Worm (Caenorhabditis elegans) whole organism, mixed stage, embryonic: ENCODE results near the gene tag-244.

Source experiments
- M03D4.4 ChIP-seq: sonication (generic microtip); optimal IDR thresholded peaks from 2 replicates; lab custom pipeline; 2017; ENCODE audit warnings: mild to moderate bottlenecking, missing genetic modification characterization, missing compliant biosample characterization
- bed-3 ChIP-seq: fragments of 200-800 bp; sonication (Bioruptor generic); optimal IDR thresholded peaks from 3 replicates; lab custom pipeline; 2018; ENCODE audit warnings: mild to moderate bottlenecking, missing genetic modification characterization, moderate library complexity, missing compliant biosample characterization
- blmp-1 ChIP-seq: fragments of 150-350 bp; optimal IDR thresholded peaks from 2 replicates; lab custom pipeline; 2014; ENCODE audit warnings: missing biosample characterization, missing genetic modification characterization
- ceh-39 ChIP-seq: fragments of 150-350 bp; optimal IDR thresholded peaks from 2 replicates; lab custom pipeline; 2014; ENCODE audit warnings: missing biosample characterization, missing genetic modification characterization
- ceh-83 ChIP-seq: fragments of 200-800 bp; sonication (Bioruptor generic); optimal IDR thresholded peaks from 2 replicates; lab custom pipeline; 2018; ENCODE audit warnings: mild to moderate bottlenecking, missing genetic modification characterization, missing compliant biosample characterization
- ces-1 ChIP-seq: fragments of 150-350 bp; optimal IDR thresholded peaks from 2 replicates; lab custom pipeline; 2014; ENCODE audit warnings: missing biosample characterization, missing genetic modification reagents, missing genetic modification characterization
- cnd-1 ChIP-seq: fragments of 200-800 bp; sonication (Bioruptor generic); optimal IDR thresholded peaks from 2 replicates; lab custom pipeline; 2018; ENCODE audit warnings: mild to moderate bottlenecking, missing genetic modification characterization, missing compliant biosample characterization
- drap-1 ChIP-seq: fragments of 200-800 bp; sonication (Bioruptor generic); optimal IDR thresholded peaks from 3 replicates; lab custom pipeline; 2018; ENCODE audit warnings: mild to moderate bottlenecking, missing genetic modification characterization, missing compliant biosample characterization
- elt-1 ChIP-seq: sonication (generic microtip); optimal IDR thresholded peaks from 2 replicates; lab custom pipeline; 2017; ENCODE audit warnings: missing genetic modification characterization, mild to moderate bottlenecking, missing compliant biosample characterization, antibody characterized with exemption, moderate library complexity, borderline replicate concordance; ENCODE audit not compliant: insufficient read depth
- elt-3 ChIP-seq: fragments of 150-350 bp; optimal IDR thresholded peaks from 2 replicates; lab custom pipeline; 2014; ENCODE audit warnings: missing biosample characterization, missing genetic modification characterization
- ham-2 ChIP-seq: fragments of 200-800 bp; sonication (Bioruptor generic); optimal IDR thresholded peaks from 2 replicates; lab custom pipeline; 2018; ENCODE audit warnings: mild to moderate bottlenecking, missing genetic modification characterization, missing compliant biosample characterization
- hlh-1 ChIP-seq: fragments of 150-350 bp; optimal IDR thresholded peaks from 2 replicates; lab custom pipeline; 2014; ENCODE audit warnings: missing biosample characterization, missing genetic modification reagents, missing genetic modification characterization
- lin-13 ChIP-seq: fragments of 150-350 bp; optimal IDR thresholded peaks from 2 replicates; lab custom pipeline; 2014; ENCODE audit warnings: missing biosample characterization, missing genetic modification characterization
- lin-32 ChIP-seq: fragments of 200-800 bp; sonication (Bioruptor generic); optimal IDR thresholded peaks from 2 replicates; lab custom pipeline; 2018; ENCODE audit warnings: mild to moderate bottlenecking, missing genetic modification characterization, missing compliant biosample characterization
- lsy-2 ChIP-seq: fragments of 150-350 bp; optimal IDR thresholded peaks from 2 replicates; lab custom pipeline; 2014; ENCODE audit warnings: missing biosample characterization, missing genetic modification characterization
- nhr-237 ChIP-seq: fragments of 150-350 bp; optimal IDR thresholded peaks from 2 replicates; lab custom pipeline; 2014; ENCODE audit warnings: missing biosample characterization, missing genetic modification characterization
- nhr-28 ChIP-seq: fragments of 150-350 bp; optimal IDR thresholded peaks from 2 replicates; lab custom pipeline; 2014; ENCODE audit warnings: missing biosample characterization, missing genetic modification characterization
- nhr-76 ChIP-seq: sonication (generic microtip); optimal IDR thresholded peaks from 2 replicates; lab custom pipeline; 2017; ENCODE audit warnings: missing biosample characterization, missing genetic modification characterization
- pha-4 ChIP-seq: fragments of 150-350 bp; optimal IDR thresholded peaks from 2 replicates; lab custom pipeline; 2018; ENCODE audit warnings: missing biosample characterization, missing genetic modification reagents, missing genetic modification characterization
- sem-2 ChIP-seq: fragments of 200-800 bp; sonication (Bioruptor generic); optimal IDR thresholded peaks from 2 replicates; lab custom pipeline; 2018; ENCODE audit warnings: mild to moderate bottlenecking, missing genetic modification characterization, missing compliant biosample characterization
- snpc-4 ChIP-seq: fragments of 150-350 bp; optimal IDR thresholded peaks from 2 replicates; lab custom pipeline; 2014; ENCODE audit warnings: missing biosample characterization, missing genetic modification characterization
- sptf-1 ChIP-seq: sonication (generic microtip); optimal IDR thresholded peaks from 2 replicates; lab custom pipeline; 2017; ENCODE audit warnings: mild to moderate bottlenecking, missing genetic modification characterization, moderate library complexity, missing compliant biosample characterization
- tbx-8 ChIP-seq: fragments of 200-800 bp; sonication (Bioruptor generic); optimal IDR thresholded peaks from 2 replicates; lab custom pipeline; 2018; ENCODE audit warnings: mild to moderate bottlenecking, missing genetic modification characterization, moderate library complexity, missing compliant biosample characterization
- unc-120 ChIP-seq: sonication (generic microtip); optimal IDR thresholded peaks from 2 replicates; lab custom pipeline; 2017; ENCODE audit warnings: missing genetic modification characterization, missing compliant biosample characterization; ENCODE audit not compliant: poor library complexity, severe bottlenecking
- unc-39 ChIP-seq: fragments of 150-350 bp; optimal IDR thresholded peaks from 2 replicates; lab custom pipeline; 2014; ENCODE audit warnings: missing biosample characterization, missing genetic modification characterization
- unc-62 ChIP-seq: fragments of 150-350 bp; optimal IDR thresholded peaks from 2 replicates; lab custom pipeline; 2014; ENCODE audit warnings: missing biosample characterization, missing genetic modification reagents, missing genetic modification characterization
- zip-8 ChIP-seq: fragments of 150-350 bp; optimal IDR thresholded peaks from 2 replicates; lab custom pipeline; 2014; ENCODE audit warnings: missing biosample characterization, missing genetic modification characterization
- ztf-11 ChIP-seq: fragments of 150-350 bp; optimal IDR thresholded peaks from 2 replicates; lab custom pipeline; 2014; ENCODE audit warnings: missing biosample characterization, missing genetic modification characterization

tag-244 gene

ce11 chrIV:1549095-1550093 lies 1.3 kb upstream of the tag-244 start:
- no peak for TF ChIP-seq blmp-1 (tag; lab: Kevin White, UChicago)
- no peak for TF ChIP-seq ham-2 (GFP tag; lab: Kevin White, UChicago)
- TF ChIP-seq hlh-1 (tag; lab: Kevin White, UChicago) = no peak
- no peak for TF ChIP-seq ces-1
- TF ChIP-seq lin-13 (tag; lab: Kevin White, UChicago) = no peak
- no peak for TF ChIP-seq lin-32
- TF ChIP-seq lsy-2 (tag; lab: Kevin White, UChicago) = no peak
- TF ChIP-seq M03D4.4 (tag; lab: Kevin White, UChicago) = no peak
- TF ChIP-seq bed-3 (GFP tag; lab: Kevin White, UChicago) = no peak

DNA sequence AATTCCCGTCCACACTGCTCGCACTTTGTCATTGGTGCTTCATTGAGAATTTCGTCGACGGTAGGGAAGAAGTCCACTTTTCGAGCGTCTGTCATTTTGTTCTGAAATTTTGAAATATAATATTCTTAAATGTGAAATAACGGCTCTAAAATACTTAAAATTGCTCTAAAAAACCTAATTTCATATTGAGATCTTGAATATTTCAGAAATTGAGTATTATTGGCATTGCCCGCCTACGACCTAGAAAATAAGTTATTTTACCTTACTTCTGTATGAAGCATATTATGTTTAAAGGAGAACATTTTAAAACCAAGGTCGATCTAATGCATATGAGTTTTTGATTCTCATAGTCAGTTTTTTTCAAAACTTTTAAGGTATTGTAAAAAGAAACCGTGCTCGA lies 547 bp upstream of the tag-244 start, which contains the start of gene C34H4.5:
Gene C34H4.5, minus strand, starts transcription at position 101 of the 400 bp plus-strand sequence.
- no peak for TF ChIP-seq hlh-1 (tag; lab: Kevin White, UChicago)
- TF ChIP-seq cnd-1 = no peak
- no peak for TF ChIP-seq elt-3
- TF ChIP-seq ham-2 (GFP tag; lab: Kevin White, UChicago) = no peak
- no peak for TF ChIP-seq sem-2 (GFP tag; lab: Kevin White, UChicago)
- TF ChIP-seq unc-62 (GFP tag; lab: Kevin White, UChicago) = no peak

DNA sequence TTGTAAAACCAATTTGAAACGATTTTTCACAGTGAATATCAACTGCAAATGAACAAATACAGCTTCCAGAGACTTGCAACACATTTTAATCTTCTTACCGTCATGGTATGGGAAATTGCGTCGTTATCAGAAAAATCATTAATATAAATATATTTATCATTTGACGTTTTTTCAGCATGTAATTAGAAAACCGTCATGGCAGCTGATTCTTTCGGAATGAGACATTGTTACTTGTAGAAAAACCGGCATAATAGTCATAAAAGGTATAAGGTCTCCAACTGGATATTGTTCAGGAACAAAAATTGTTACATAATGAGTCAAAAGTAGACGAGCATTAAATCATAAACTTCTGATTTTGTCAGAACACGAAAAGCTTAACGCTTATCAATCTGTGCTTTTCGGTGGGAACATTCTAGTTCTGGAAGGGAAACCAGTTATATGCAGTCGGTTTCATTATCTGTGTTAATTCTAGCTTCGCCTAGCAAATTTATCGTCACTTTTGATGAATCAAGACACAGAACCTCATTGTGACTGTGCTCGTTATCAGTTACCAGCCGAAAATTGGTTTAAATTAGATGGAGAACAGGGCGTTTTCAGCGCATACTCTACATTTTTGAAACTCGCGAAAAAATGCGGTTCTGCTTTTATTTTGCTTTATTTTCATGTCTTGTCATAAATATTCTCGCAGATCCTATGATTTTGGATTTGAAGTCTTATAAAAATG lies 2.7 kb downstream of the tag-244 start, which contains the start of gene C34H4.2:
Gene C34H4.2, plus strand, starts transcription at position 558 of the 724 bp plus-strand sequence.
- TF ChIP-seq elt-1 (tag; lab: Kevin White, UChicago) (no peak), nhr-28 (tag; lab: Kevin White, UChicago) (no peak), blmp-1 (tag; lab: Kevin White, UChicago) (no peak), nhr-76 (tag; lab: Kevin White, UChicago) (no peak), ztf-11 (tag; lab: Kevin White, UChicago) (no peak), hlh-1 (tag; lab: Kevin White, UChicago) (no peak), elt-3 (no peak), snpc-4 (tag; lab: Kevin White, UChicago) (no peak), lsy-2 (tag; lab: Kevin White, UChicago) (no peak), pha-4 (tag; lab: Kevin White, UChicago) (no peak), M03D4.4 (tag; lab: Kevin White, UChicago) (no peak), lin-13 (tag; lab: Kevin White, UChicago) (no peak), drap-1 (GFP tag; lab: Kevin White, UChicago) (no peak), sptf-1 (tag; lab: Kevin White, UChicago) (no peak), unc-120 (tag; lab: Kevin White, UChicago) (no peak), nhr-237 (tag; lab: Kevin White, UChicago) (no peak), zip-8 (tag; lab: Kevin White, UChicago) (no peak)

- TF ChIP-seq nhr-76 (tag; lab: Kevin White, UChicago) (no peak), ceh-39 (tag; lab: Kevin White, UChicago) (no peak), sptf-1 (tag; lab: Kevin White, UChicago) (no peak), M03D4.4 (tag; lab: Kevin White, UChicago) (no peak), ztf-11 (tag; lab: Kevin White, UChicago) (no peak), blmp-1 (tag; lab: Kevin White, UChicago) (no peak), sem-2 (GFP tag; lab: Kevin White, UChicago) (no peak), pha-4 (tag; lab: Kevin White, UChicago) (no peak), drap-1 (GFP tag; lab: Kevin White, UChicago) (no peak), unc-39 (tag; lab: Kevin White, UChicago) (no peak), tbx-8 (GFP tag; lab: Kevin White, UChicago) (no peak), ceh-83 (GFP tag; lab: Kevin White, UChicago) (no peak), hlh-1 (tag; lab: Kevin White, UChicago) (no peak), lin-32 (no peak), ham-2 (GFP tag; lab: Kevin White, UChicago) (no peak)
Measured at ce11 chrIV:1555021-1555720, 4.5 kb downstream of the tag-244 start, which contains the start of gene C34H4.1. C34H4.1 (plus strand) TSS chrIV:1555579.
